Fruit fly (Drosophila melanogaster) whole organism, embryonic: ENCODE results near the gene mdu.

Source experiments
- CG10431 ChIP-seq: fragments of 200-800 bp; sonication (Bioruptor generic); optimal IDR thresholded peaks from 3 replicates; lab custom pipeline; 2018; ENCODE audit warnings: missing biosample characterization, mild to moderate bottlenecking, missing genetic modification characterization
- CG10543 ChIP-seq: fragments of 200-800 bp; sonication (Bioruptor generic); optimal IDR thresholded peaks from 3 replicates; lab custom pipeline; 2017; ENCODE audit warnings: missing biosample characterization, mild to moderate bottlenecking, missing genetic modification characterization, moderate library complexity
- CG15269 ChIP-seq: fragments of 200-800 bp; sonication (Bioruptor generic); optimal IDR thresholded peaks from 2 replicates; lab custom pipeline; 2018; ENCODE audit warnings: missing biosample characterization, mild to moderate bottlenecking, missing genetic modification characterization, moderate library complexity
- CG1529 ChIP-seq: fragments of 200-800 bp; sonication (Bioruptor generic); optimal IDR thresholded peaks from 3 replicates; lab custom pipeline; 2018; ENCODE audit warnings: missing biosample characterization, missing genetic modification characterization
- CG17361 ChIP-seq: fragments of 200-800 bp; sonication (Bioruptor generic); IDR thresholded peaks from 3 replicates; pipeline ENCODE4 v1.3.6; 2022; ENCODE audit warnings: missing biosample characterization, missing genetic modification characterization
- CG1792 ChIP-seq: fragments of 200-800 bp; sonication (Bioruptor generic); optimal IDR thresholded peaks from 2 replicates; lab custom pipeline; 2016; ENCODE audit warnings: missing biosample characterization, missing genetic modification characterization
- CG18599 ChIP-seq: fragments of 200-800 bp; sonication (Bioruptor generic); optimal IDR thresholded peaks from 3 replicates; lab custom pipeline; 2017; ENCODE audit warnings: missing biosample characterization, missing genetic modification characterization, mild to moderate bottlenecking, moderate library complexity, missing genetic modification reagents
- CG2120 ChIP-seq: fragments of 200-800 bp; sonication (Bioruptor generic); optimal IDR thresholded peaks from 3 replicates; lab custom pipeline; 2016; ENCODE audit warnings: missing biosample characterization, missing genetic modification characterization
- CG3281 ChIP-seq: fragments of 200-800 bp; sonication (Bioruptor generic); optimal IDR thresholded peaks from 3 replicates; lab custom pipeline; 2017; ENCODE audit warnings: missing biosample characterization, mild to moderate bottlenecking, missing genetic modification characterization
- CG34376 ChIP-seq: fragments of 200-800 bp; sonication (Bioruptor generic); optimal IDR thresholded peaks from 2 replicates; lab custom pipeline; 2018; ENCODE audit warnings: missing biosample characterization, mild to moderate bottlenecking, missing genetic modification characterization
- CG4854 ChIP-seq: fragments of 200-800 bp; sonication (Bioruptor generic); optimal IDR thresholded peaks from 2 replicates; lab custom pipeline; 2016; ENCODE audit warnings: missing biosample characterization, missing genetic modification characterization, inconsistent platforms
- CG6813 ChIP-seq: fragments of 200-800 bp; sonication (Bioruptor generic); optimal IDR thresholded peaks from 2 replicates; lab custom pipeline; 2017; ENCODE audit warnings: missing biosample characterization, missing genetic modification characterization, mild to moderate bottlenecking, moderate library complexity, missing genetic modification reagents
- CG6854 ChIP-seq: fragments of 200-800 bp; sonication (Bioruptor generic); optimal IDR thresholded peaks from 3 replicates; lab custom pipeline; 2017; ENCODE audit warnings: missing biosample characterization, mild to moderate bottlenecking, missing genetic modification characterization
- CG7839 ChIP-seq: fragments of 200-800 bp; sonication (Bioruptor generic); optimal IDR thresholded peaks from 3 replicates; lab custom pipeline; 2018; ENCODE audit warnings: missing biosample characterization, mild to moderate bottlenecking, missing genetic modification characterization, moderate library complexity
- CG9437 ChIP-seq: fragments of 200-800 bp; sonication (Bioruptor generic); optimal IDR thresholded peaks from 2 replicates; lab custom pipeline; 2018; ENCODE audit warnings: missing biosample characterization, mild to moderate bottlenecking, missing genetic modification characterization
- CG9817 ChIP-seq: fragments of 200-800 bp; sonication (Bioruptor generic); optimal IDR thresholded peaks from 2 replicates; lab custom pipeline; 2018; ENCODE audit warnings: missing biosample characterization, mild to moderate bottlenecking, missing genetic modification characterization, moderate library complexity
- CG9876 ChIP-seq: fragments of 200-800 bp; sonication (Bioruptor generic); optimal IDR thresholded peaks from 2 replicates; lab custom pipeline; 2016; ENCODE audit warnings: missing biosample characterization, missing genetic modification characterization
- CG9932 ChIP-seq: fragments of 200-800 bp; sonication (Bioruptor generic); IDR thresholded peaks from 2 replicates; pipeline ENCODE4 v1.3.6; 2022; ENCODE audit warnings: missing biosample characterization, missing genetic modification characterization
- CHES-1-like ChIP-seq: fragments of 200-800 bp; sonication (Bioruptor generic); optimal IDR thresholded peaks from 2 replicates; lab custom pipeline; 2016; ENCODE audit warnings: missing biosample characterization, missing genetic modification characterization
- Dbx ChIP-seq: fragments of 200-800 bp; sonication (Bioruptor generic); IDR thresholded peaks from 3 replicates; pipeline ENCODE4 v1.3.6; 2022; ENCODE audit warnings: missing biosample characterization, missing genetic modification characterization
- Hr3 ChIP-seq: fragments of 200-800 bp; sonication (Bioruptor generic); optimal IDR thresholded peaks from 3 replicates; lab custom pipeline; 2016; ENCODE audit warnings: missing biosample characterization, missing genetic modification characterization
- Mad ChIP-seq: fragments of 200-800 bp; sonication (Bioruptor generic); optimal IDR thresholded peaks from 2 replicates; lab custom pipeline; 2016; ENCODE audit warnings: missing biosample characterization, missing genetic modification characterization
- Max ChIP-seq: fragments of 200-800 bp; sonication (Bioruptor generic); optimal IDR thresholded peaks from 2 replicates; lab custom pipeline; 2016; ENCODE audit warnings: missing biosample characterization, mild to moderate bottlenecking, missing genetic modification characterization
- Med ChIP-seq: fragments of 200-800 bp; sonication (Bioruptor generic); peaks from one replicate; lab custom pipeline; 2016; ENCODE audit warnings: missing biosample characterization, missing genetic modification characterization, mild to moderate bottlenecking, inconsistent platforms, moderate library complexity
- Nf-YB ChIP-seq: fragments of 200-800 bp; sonication (Bioruptor generic); optimal IDR thresholded peaks from 3 replicates; lab custom pipeline; 2019; ENCODE audit warnings: missing biosample characterization, mild to moderate bottlenecking, missing genetic modification characterization, moderate library complexity
- Trl ChIP-seq, 3 experiments: fragments of >200 bp in 2 of 3; fragments of 200-800 bp in 1 of 3; sonication (Bioruptor generic) in 1 of 3; optimal IDR thresholded peaks; 2 replicates in 1 of 3; 3 replicates in 2 of 3; lab custom pipeline; 2016 to 2017; ENCODE audit warnings: missing biosample characterization in 1 of 3, missing genetic modification characterization in 1 of 3
- Usf ChIP-seq: fragments of 200-800 bp; sonication (Bioruptor generic); optimal IDR thresholded peaks from 2 replicates; lab custom pipeline; 2017; ENCODE audit warnings: missing genotype, missing biosample characterization, missing genetic modification characterization
- Xrp1 ChIP-seq: fragments of 200-800 bp; sonication (Bioruptor generic); IDR thresholded peaks from 2 replicates; pipeline ENCODE4 v1.3.6; 2022; ENCODE audit warnings: missing biosample characterization, missing genetic modification characterization
- abd-A ChIP-seq: fragments of 200-800 bp; sonication (Bioruptor generic); optimal IDR thresholded peaks from 3 replicates; lab custom pipeline; 2019; ENCODE audit warnings: missing biosample characterization, mild to moderate bottlenecking, missing genetic modification characterization, moderate library complexity
- az2 ChIP-seq: fragments of 200-800 bp; sonication (Bioruptor generic); optimal IDR thresholded peaks from 3 replicates; lab custom pipeline; 2016; ENCODE audit warnings: missing biosample characterization, missing genetic modification characterization
- bcd ChIP-seq: fragments of 200-800 bp; sonication (Bioruptor generic); optimal IDR thresholded peaks from 2 replicates; lab custom pipeline; 2017; ENCODE audit warnings: missing biosample characterization, mild to moderate bottlenecking, missing genetic modification characterization
- chif ChIP-seq, 2 experiments: fragments of 200-800 bp; sonication (Bioruptor generic); optimal IDR thresholded peaks; 3 replicates each; lab custom pipeline; 2016; ENCODE audit warnings: missing biosample characterization in 2 of 2, missing genetic modification characterization in 2 of 2
- ems ChIP-seq: fragments of 200-800 bp; sonication (Bioruptor generic); optimal IDR thresholded peaks from 3 replicates; lab custom pipeline; 2016; ENCODE audit warnings: missing biosample characterization, missing genetic modification characterization
- eve ChIP-seq, 2 experiments: fragments of >200 bp; optimal IDR thresholded peaks; 2 replicates each; lab custom pipeline; 2017; ENCODE audit warnings: missing biosample characterization in 2 of 2, missing genetic modification characterization in 2 of 2
- eyg ChIP-seq: fragments of 200-800 bp; sonication (Bioruptor generic); optimal IDR thresholded peaks from 3 replicates; lab custom pipeline; 2016; ENCODE audit warnings: missing biosample characterization, missing genetic modification characterization
- fd64A ChIP-seq: fragments of 200-800 bp; sonication (Bioruptor generic); optimal IDR thresholded peaks from 3 replicates; lab custom pipeline; 2018; ENCODE audit warnings: missing biosample characterization, mild to moderate bottlenecking, missing genetic modification characterization
- gro ChIP-seq: fragments of 200-800 bp; sonication (Bioruptor generic); optimal IDR thresholded peaks from 2 replicates; lab custom pipeline; 2016; ENCODE audit warnings: missing biosample characterization, missing genetic modification characterization
- ind ChIP-seq: fragments of 200-800 bp; sonication (Bioruptor generic); optimal IDR thresholded peaks from 3 replicates; lab custom pipeline; 2016; ENCODE audit warnings: missing biosample characterization, missing genetic modification characterization
- jumu ChIP-seq: fragments of 200-800 bp; sonication (Bioruptor generic); optimal IDR thresholded peaks from 3 replicates; lab custom pipeline; 2016; ENCODE audit warnings: missing biosample characterization, missing genetic modification characterization
- ken ChIP-seq: fragments of 200-800 bp; sonication (Bioruptor generic); IDR thresholded peaks from 3 replicates; pipeline ENCODE4 v1.3.6; 2022; ENCODE audit warnings: missing biosample characterization, missing genetic modification characterization
- lola ChIP-seq, 3 experiments: fragments of >200 bp in 2 of 3; fragments of 200-800 bp in 1 of 3; sonication (Bioruptor generic) in 1 of 3; optimal IDR thresholded peaks; 2 replicates each; lab custom pipeline; 2017 to 2019; ENCODE audit warnings: missing biosample characterization in 3 of 3, missing genetic modification characterization in 3 of 3, mild to moderate bottlenecking in 1 of 3, moderate library complexity in 1 of 3
- mam ChIP-seq: fragments of 200-800 bp; sonication (Bioruptor generic); optimal IDR thresholded peaks from 3 replicates; lab custom pipeline; 2016; ENCODE audit warnings: missing biosample characterization, missing genetic modification characterization
- pho ChIP-seq: fragments of 200-800 bp; sonication (Bioruptor generic); optimal IDR thresholded peaks from 2 replicates; lab custom pipeline; 2016; ENCODE audit warnings: missing biosample characterization, missing genetic modification characterization
- prd ChIP-seq, 3 experiments: fragments of >200 bp in 2 of 3; fragments of 200-800 bp in 1 of 3; sonication (Bioruptor generic) in 1 of 3; optimal IDR thresholded peaks in 2 of 3; IDR thresholded peaks in 1 of 3; 2 replicates in 2 of 3; 3 replicates in 1 of 3; pipeline versions ENCODE4 v1.3.6 to Lab custom; 2017 to 2022; ENCODE audit warnings: missing biosample characterization in 1 of 3, missing genetic modification characterization in 1 of 3
- sens-2 ChIP-seq: fragments of 200-800 bp; sonication (Bioruptor generic); IDR thresholded peaks from 2 replicates; pipeline ENCODE4 v1.3.6; 2022; ENCODE audit warnings: missing biosample characterization, missing genetic modification characterization
- slp2 ChIP-seq: fragments of 200-800 bp; sonication (Bioruptor generic); optimal IDR thresholded peaks from 2 replicates; lab custom pipeline; 2016; ENCODE audit warnings: missing biosample characterization, missing genetic modification characterization
- unpg ChIP-seq: fragments of 200-800 bp; sonication (Bioruptor generic); optimal IDR thresholded peaks from 3 replicates; lab custom pipeline; 2018; ENCODE audit warnings: missing biosample characterization, mild to moderate bottlenecking, missing genetic modification characterization, moderate library complexity
- zfh2 ChIP-seq: fragments of 200-800 bp; sonication (Bioruptor generic); optimal IDR thresholded peaks from 2 replicates; lab custom pipeline; 2016; ENCODE audit warnings: missing biosample characterization, missing genetic modification characterization

The mdu gene

dm6 chrX:12466541-12467240 lies 30.3 kb upstream of the mdu start (continued):
- TF ChIP-seq CG34376 (GFP tag; lab: Kevin White, UChicago) = peak; percentile 23
- TF ChIP-seq bcd (GFP tag; lab: Kevin White, UChicago) = peak; percentile 41
- peak; percentile 45 for TF ChIP-seq CG10543
- peak; percentile 36 for TF ChIP-seq ems (GFP tag; lab: Kevin White, UChicago)
- no peak for TF ChIP-seq ken (GFP tag; lab: Robert Waterston, UW)
- TF ChIP-seq prd (optimal IDR thresholded peaks at IDR 0.05; lab: Kevin White, UChicago) = no peak
- TF ChIP-seq prd (GFP tag; IDR thresholded peaks at IDR 0.05; lab: Robert Waterston, UW) = peak; percentile 39; the same call in 2 of the 3 replicates
- peak; percentile 22 for TF ChIP-seq CG9437 (GFP tag; lab: Kevin White, UChicago)
- TF ChIP-seq slp2 = no peak
- TF ChIP-seq CG1792 (GFP tag; lab: Kevin White, UChicago) = peak; percentile 17
- peak; percentile 43 for TF ChIP-seq CG1529 (GFP tag; lab: Kevin White, UChicago)
- peak; percentile 66; the same call in 2 of the 3 replicates for TF ChIP-seq CG17361 (GFP tag; lab: Robert Waterston, UW)
- TF ChIP-seq CG7839 = peak; percentile 65
- no peak for TF ChIP-seq fd64A
- peak; percentile 9 for TF ChIP-seq unpg
- peak; percentile 30; the same call in 1 of the 2 replicates for TF ChIP-seq CG9932 (GFP tag; lab: Robert Waterston, UW)
- 0 out of 2 replicates have a peak, but pooled peaks have one; percentile 5 for TF ChIP-seq Xrp1 (GFP tag; lab: Robert Waterston, UW)
- no peak for TF ChIP-seq Trl (optimal IDR thresholded peaks at IDR 0.05; lab: Kevin White, UChicago)
- TF ChIP-seq Trl (GFP tag; optimal IDR thresholded peaks at IDR 0.05; lab: Kevin White, UChicago) = peak; percentile 26
- no peak for TF ChIP-seq Usf (GFP tag; lab: Kevin White, UChicago)
- TF ChIP-seq CG6813 (GFP tag; lab: Kevin White, UChicago) = peak; percentile 11
- peak; percentile 20 for TF ChIP-seq jumu (GFP tag; lab: Kevin White, UChicago)
- no peak for TF ChIP-seq CG9876
- peak; percentile 18 for TF ChIP-seq Mad (GFP tag; lab: Kevin White, UChicago)
- TF ChIP-seq Nf-YB = no peak
- peak; percentile 22 for TF ChIP-seq CG4854 (GFP tag; lab: Kevin White, UChicago)
- TF ChIP-seq eyg (GFP tag; lab: Kevin White, UChicago) = peak; percentile 25
- TF ChIP-seq Med (GFP tag; lab: Kevin White, UChicago) = peak; percentile 87
- TF ChIP-seq chif (GFP tag; optimal IDR thresholded peaks at IDR 0.05; lab: Kevin White, UChicago) = peak; percentile 40 to 49
- peak in 1 of 2 experiments; percentile 83 for TF ChIP-seq eve (GFP tag; optimal IDR thresholded peaks at IDR 0.05; lab: Kevin White, UChicago)
- TF ChIP-seq mam = peak; percentile 52
- TF ChIP-seq zfh2 (GFP tag; lab: Kevin White, UChicago) = peak; percentile 40
- peak; percentile 32 for TF ChIP-seq CHES-1-like
- no peak for TF ChIP-seq gro (GFP tag; lab: Kevin White, UChicago)
- TF ChIP-seq az2 = peak; percentile 62
- peak; percentile 25 for TF ChIP-seq Max (GFP tag; lab: Kevin White, UChicago)
- peak; percentile 39 for TF ChIP-seq CG9817 (tag; lab: Kevin White, UChicago)
- peak; percentile 73 for TF ChIP-seq CG15269 (tag; lab: Kevin White, UChicago)
- peak; percentile 53 for TF ChIP-seq abd-A (tag; lab: Kevin White, UChicago)
- peak; percentile 68 for TF ChIP-seq CG2120 (GFP tag; lab: Kevin White, UChicago)
- TF ChIP-seq lola (GFP tag; optimal IDR thresholded peaks at IDR 0.05; lab: Kevin White, UChicago) = peak in 1 of 3 experiments; percentile 18
- TF ChIP-seq Hr3 (GFP tag; lab: Kevin White, UChicago) = peak; percentile 17
- TF ChIP-seq sens-2 (GFP tag; lab: Robert Waterston, UW) = no peak
- TF ChIP-seq Dbx (GFP tag; lab: Robert Waterston, UW) = peak; percentile 6; the same call in 1 of the 3 replicates
- peak; percentile 31 for TF ChIP-seq pho (GFP tag; lab: Kevin White, UChicago)
- TF ChIP-seq ind = peak; percentile 67
- TF ChIP-seq CG10431 (GFP tag; lab: Kevin White, UChicago) = no peak
- TF ChIP-seq CG18599 (GFP tag; lab: Kevin White, UChicago) = peak; percentile 65
- peak; percentile 61 for TF ChIP-seq CG3281
- peak; percentile 44 for TF ChIP-seq CG6854 (GFP tag; lab: Kevin White, UChicago)
